Worm (Caenorhabditis elegans) whole organism, late embryonic: ENCODE data around the gene K04C2.5.

ENCODE experiments used
- C08G9.2 ChIP-seq: sonication (generic microtip); optimal IDR thresholded peaks from 2 replicates; lab custom pipeline; 2016; ENCODE audit warnings: mild to moderate bottlenecking, missing genetic modification characterization, moderate library complexity, missing compliant biosample characterization
- F13H6.1 ChIP-seq: sonication (generic microtip); optimal IDR thresholded peaks from 2 replicates; lab custom pipeline; 2016; ENCODE audit warnings: missing genetic modification characterization, missing compliant biosample characterization
- K02D7.2 ChIP-seq: sonication (generic microtip); optimal IDR thresholded peaks from 2 replicates; lab custom pipeline; 2017; ENCODE audit warnings: mild to moderate bottlenecking, missing genetic modification characterization, missing compliant biosample characterization
- T23F11.4 ChIP-seq: fragments of 200-800 bp; sonication (Bioruptor generic); optimal IDR thresholded peaks from 2 replicates; lab custom pipeline; 2018; ENCODE audit warnings: mild to moderate bottlenecking, missing genetic modification characterization, missing compliant biosample characterization
- Y22D7AL.16 ChIP-seq: sonication (generic microtip); optimal IDR thresholded peaks from 2 replicates; lab custom pipeline; 2016; ENCODE audit warnings: missing genetic modification characterization, missing compliant biosample characterization
- ahr-1 ChIP-seq: sonication (generic microtip); optimal IDR thresholded peaks from 2 replicates; lab custom pipeline; 2016; ENCODE audit warnings: missing genetic modification characterization, missing compliant biosample characterization
- ceh-18 ChIP-seq: sonication (generic microtip); optimal IDR thresholded peaks from 2 replicates; lab custom pipeline; 2016; ENCODE audit warnings: missing genetic modification characterization, missing compliant biosample characterization
- ceh-19 ChIP-seq: fragments of 200-800 bp; sonication (Bioruptor generic); optimal IDR thresholded peaks from 2 replicates; lab custom pipeline; 2018; ENCODE audit warnings: mild to moderate bottlenecking, missing genetic modification characterization, missing compliant biosample characterization
- ceh-2 ChIP-seq: sonication (generic microtip); optimal IDR thresholded peaks from 2 replicates; lab custom pipeline; 2016; ENCODE audit warnings: missing genotype, missing genetic modification characterization, missing compliant biosample characterization
- ceh-34 ChIP-seq: sonication (generic microtip); optimal IDR thresholded peaks from 2 replicates; lab custom pipeline; 2016; ENCODE audit warnings: mild to moderate bottlenecking, missing genetic modification characterization, missing compliant biosample characterization
- ceh-45 ChIP-seq: fragments of 200-800 bp; sonication (Bioruptor generic); IDR thresholded peaks from 2 replicates; pipeline ENCODE4 v1.3.6; 2022; ENCODE audit warnings: missing genetic modification reagents, missing genetic modification characterization, missing compliant biosample characterization
- ceh-48 ChIP-seq: sonication (generic microtip); optimal IDR thresholded peaks from 2 replicates; lab custom pipeline; 2016; ENCODE audit warnings: missing genetic modification characterization, inconsistent platforms, missing compliant biosample characterization
- ceh-6 ChIP-seq: fragments of 200-800 bp; sonication (Bioruptor generic); optimal IDR thresholded peaks from 2 replicates; lab custom pipeline; 2018; ENCODE audit warnings: mild to moderate bottlenecking, missing genetic modification characterization, missing compliant biosample characterization
- che-1 ChIP-seq: sonication (generic microtip); optimal IDR thresholded peaks from 2 replicates; lab custom pipeline; 2016; ENCODE audit warnings: mild to moderate bottlenecking, missing genetic modification characterization, missing compliant biosample characterization
- dmd-4 ChIP-seq: sonication (generic microtip); optimal IDR thresholded peaks from 2 replicates; lab custom pipeline; 2016; ENCODE audit warnings: borderline replicate concordance, missing genetic modification characterization, missing compliant biosample characterization
- dve-1 ChIP-seq: sonication (generic microtip); optimal IDR thresholded peaks from 2 replicates; lab custom pipeline; 2017; ENCODE audit warnings: antibody characterized with exemption, mild to moderate bottlenecking, missing genetic modification characterization, missing compliant biosample characterization
- elt-4 ChIP-seq: sonication (generic microtip); optimal IDR thresholded peaks from 2 replicates; lab custom pipeline; 2016; ENCODE audit warnings: missing genetic modification characterization, missing compliant biosample characterization
- eyg-1 ChIP-seq: sonication (generic microtip); optimal IDR thresholded peaks from 2 replicates; lab custom pipeline; 2016; ENCODE audit warnings: missing genotype, missing genetic modification characterization, missing compliant biosample characterization
- gmeb-2 ChIP-seq: sonication (generic microtip); optimal IDR thresholded peaks from 2 replicates; lab custom pipeline; 2016; ENCODE audit warnings: missing genetic modification characterization, inconsistent platforms, missing compliant biosample characterization
- hlh-13 ChIP-seq: fragments of 200-800 bp; sonication (Bioruptor generic); optimal IDR thresholded peaks from 2 replicates; lab custom pipeline; 2018; ENCODE audit warnings: mild to moderate bottlenecking, missing genetic modification characterization, missing compliant biosample characterization
- hlh-30 ChIP-seq: sonication (generic microtip); optimal IDR thresholded peaks from 2 replicates; lab custom pipeline; 2017; ENCODE audit warnings: antibody characterized with exemption, missing genetic modification characterization, missing compliant biosample characterization; ENCODE audit not compliant: insufficient read depth
- lim-6 ChIP-seq: sonication (generic microtip); optimal IDR thresholded peaks from 2 replicates; lab custom pipeline; 2016; ENCODE audit warnings: missing genetic modification characterization, missing compliant biosample characterization
- madf-2 ChIP-seq: sonication (generic microtip); optimal IDR thresholded peaks from 2 replicates; lab custom pipeline; 2017; ENCODE audit warnings: missing genetic modification characterization, missing compliant biosample characterization
- mec-3 ChIP-seq: sonication (generic microtip); optimal IDR thresholded peaks from 2 replicates; lab custom pipeline; 2016; ENCODE audit warnings: borderline replicate concordance, missing genetic modification characterization, missing compliant biosample characterization
- nhr-11 ChIP-seq: fragments of 150-350 bp; optimal IDR thresholded peaks from 2 replicates; lab custom pipeline; 2014; ENCODE audit warnings: missing biosample characterization, missing genetic modification characterization
- nhr-232 ChIP-seq: sonication (generic microtip); optimal IDR thresholded peaks from 2 replicates; lab custom pipeline; 2016; ENCODE audit warnings: missing genetic modification characterization, missing compliant biosample characterization
- npax-4 ChIP-seq: sonication (generic microtip); optimal IDR thresholded peaks from 2 replicates; lab custom pipeline; 2016; ENCODE audit warnings: missing genetic modification characterization, missing compliant biosample characterization
- odd-2 ChIP-seq: sonication (generic microtip); optimal IDR thresholded peaks from 2 replicates; lab custom pipeline; 2017; ENCODE audit warnings: antibody characterized with exemption, mild to moderate bottlenecking, missing genetic modification characterization, missing compliant biosample characterization
- pag-3 ChIP-seq: sonication (generic microtip); optimal IDR thresholded peaks from 2 replicates; lab custom pipeline; 2016; ENCODE audit warnings: missing compliant biosample characterization, missing genetic modification characterization, borderline replicate concordance
- pat-9 ChIP-seq: fragments of 200-800 bp; sonication (Bioruptor generic); optimal IDR thresholded peaks from 2 replicates; lab custom pipeline; 2018; ENCODE audit warnings: mild to moderate bottlenecking, missing genetic modification characterization, moderate library complexity, missing compliant biosample characterization
- pha-2 ChIP-seq: sonication (generic microtip); optimal IDR thresholded peaks from 2 replicates; lab custom pipeline; 2017; ENCODE audit warnings: mild to moderate bottlenecking, missing genetic modification characterization, missing compliant biosample characterization
- pha-4 ChIP-seq: fragments of 150-350 bp; optimal IDR thresholded peaks from 2 replicates; lab custom pipeline; 2018; ENCODE audit warnings: missing biosample characterization, missing genetic modification reagents, missing genetic modification characterization
- pqm-1 ChIP-seq: sonication (generic microtip); optimal IDR thresholded peaks from 2 replicates; lab custom pipeline; 2016; ENCODE audit warnings: missing genetic modification characterization, missing compliant biosample characterization
- ref-2 ChIP-seq: sonication (generic microtip); optimal IDR thresholded peaks from 2 replicates; lab custom pipeline; 2016; ENCODE audit warnings: missing genetic modification characterization, missing compliant biosample characterization
- sdc-2 ChIP-seq: sonication (generic microtip); optimal IDR thresholded peaks from 2 replicates; lab custom pipeline; 2016; ENCODE audit warnings: missing genotype, missing genetic modification characterization, missing compliant biosample characterization
- sox-2 ChIP-seq: fragments of 200-800 bp; sonication (Bioruptor generic); IDR thresholded peaks from 2 replicates; pipeline ENCODE4 v1.3.6; 2022; ENCODE audit warnings: missing genetic modification reagents, missing genetic modification characterization, missing compliant biosample characterization
- tbx-2 ChIP-seq: sonication (generic microtip); optimal IDR thresholded peaks from 2 replicates; lab custom pipeline; 2016; ENCODE audit warnings: missing genetic modification characterization, missing compliant biosample characterization
- tbx-7 ChIP-seq: sonication (generic microtip); optimal IDR thresholded peaks from 2 replicates; lab custom pipeline; 2016; ENCODE audit warnings: missing genotype, missing genetic modification characterization, missing compliant biosample characterization
- unc-3 ChIP-seq, 2 experiments: fragments of 200-800 bp in 1 of 2; sonication (Bioruptor generic) in 1 of 2; sonication (generic microtip) in 1 of 2; conservative IDR thresholded peaks in 1 of 2; optimal IDR thresholded peaks in 1 of 2; 2 replicates each; pipeline versions ENCODE4 v1.3.6 to Lab custom; 2016 to 2022; ENCODE audit warnings: missing compliant biosample characterization in 2 of 2, missing genetic modification characterization in 2 of 2, missing genetic modification reagents in 1 of 2
- unc-42 ChIP-seq: sonication (generic microtip); optimal IDR thresholded peaks from 2 replicates; lab custom pipeline; 2016; ENCODE audit warnings: missing genotype, missing genetic modification characterization, missing compliant biosample characterization
- unc-55 ChIP-seq: sonication (generic microtip); optimal IDR thresholded peaks from 2 replicates; lab custom pipeline; 2017; ENCODE audit warnings: missing biosample characterization, missing genetic modification reagents, missing genetic modification characterization
- ztf-16 ChIP-seq: sonication (generic microtip); optimal IDR thresholded peaks from 2 replicates; lab custom pipeline; 2017; ENCODE audit warnings: missing genetic modification characterization, missing compliant biosample characterization

Gene K04C2.5

DNA sequence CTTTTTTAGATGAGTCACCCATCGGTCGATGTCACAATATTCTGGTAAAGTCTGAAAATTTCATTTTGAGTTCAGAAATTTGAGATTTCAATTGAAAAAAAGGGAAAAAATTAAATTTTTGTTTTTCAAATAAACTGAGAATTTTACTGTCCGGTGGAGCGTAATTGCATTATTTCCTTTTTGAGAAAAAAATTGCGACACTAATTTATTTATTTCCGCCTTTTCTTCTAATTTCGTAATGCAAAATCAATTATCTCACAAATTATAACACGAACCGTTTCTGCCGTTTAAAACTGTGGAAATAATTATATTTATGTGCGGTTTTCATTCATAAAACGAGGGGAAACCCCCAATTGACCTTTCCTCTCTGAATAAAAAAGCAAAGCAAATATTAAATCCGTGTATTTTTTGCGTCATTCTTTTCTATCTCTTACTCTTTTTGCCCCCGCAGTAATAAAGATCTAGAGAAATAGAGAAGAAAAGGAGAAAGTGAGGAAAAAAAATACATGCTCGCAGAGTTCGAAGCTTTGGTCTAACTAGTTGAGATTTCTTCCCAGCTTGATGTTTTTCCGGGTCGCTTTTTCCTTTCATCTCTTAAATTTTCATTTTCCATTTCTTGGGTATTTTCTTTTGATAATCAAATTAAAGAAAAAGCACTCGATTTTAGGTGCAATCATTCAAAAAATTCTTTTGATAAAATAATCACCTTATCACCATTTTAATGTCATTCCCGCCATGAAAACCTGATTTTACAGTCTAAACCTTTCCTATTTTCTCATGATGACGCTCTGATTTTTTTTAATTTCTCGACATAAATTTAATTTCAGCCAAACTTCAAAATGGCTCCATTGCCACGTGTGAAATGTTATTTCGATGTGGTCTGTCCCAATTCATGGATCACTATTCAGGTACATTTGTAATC, 11.9 kb upstream of the K04C2.5 start, which contains the start of the genes brc-2 and T07E3.3:
brc-2 (minus strand) TSS at position 51 of the 922 bp plus-strand sequence.
T07E3.3 (plus strand) TSS at position 822 of the 922 bp plus-strand sequence.
- no peak for TF ChIP-seq npax-4 (tag; lab: Kevin White, UChicago)
- TF ChIP-seq unc-42, result peak; percentile 63

DNA sequence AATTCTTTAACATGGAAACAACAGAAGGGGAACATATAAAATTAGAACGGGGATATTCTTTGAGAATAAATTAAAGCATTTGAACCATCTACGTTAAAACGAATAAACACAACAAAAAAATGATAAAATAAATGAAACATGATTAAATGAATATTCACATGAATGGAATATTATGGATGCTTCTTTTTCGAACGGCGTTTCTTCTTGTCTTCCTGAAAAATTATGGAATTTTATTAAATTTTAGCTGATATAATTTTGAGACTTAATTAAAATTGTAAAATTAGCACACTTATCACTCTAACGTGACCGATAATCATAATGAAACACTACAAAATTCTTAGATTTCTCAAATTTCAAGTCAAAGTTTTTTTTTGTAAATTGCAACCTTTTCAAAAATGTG, 9.1 kb upstream of the K04C2.5 start:
- TF ChIP-seq gmeb-2 (tag; lab: Kevin White, UChicago) (no peak), sdc-2 (no peak), odd-2 (tag; lab: Kevin White, UChicago) (no peak), C08G9.2 (tag; lab: Kevin White, UChicago) (no peak), T23F11.4 (no peak), mec-3 (tag; lab: Kevin White, UChicago) (no peak), ahr-1 (tag; lab: Kevin White, UChicago) (no peak)

DNA sequence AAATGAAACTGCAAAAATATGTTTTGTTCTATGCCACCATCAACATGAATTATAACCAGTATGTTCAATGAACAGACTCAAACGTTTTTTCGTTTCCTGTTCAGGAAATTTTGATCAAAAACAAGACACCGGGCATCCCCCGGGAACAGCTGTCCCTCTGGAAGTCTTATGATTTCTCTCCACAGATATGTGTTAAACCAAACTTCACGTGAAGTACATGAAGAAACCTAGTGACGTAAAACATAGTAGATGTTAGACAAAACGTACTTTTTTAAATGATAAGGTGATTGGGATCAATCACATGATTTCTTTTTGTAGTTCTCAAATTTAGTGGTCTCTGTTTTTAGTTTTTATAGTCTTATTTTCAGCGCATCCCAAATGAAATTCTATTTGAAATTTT, 7.1 kb upstream of the K04C2.5 start:
- TF ChIP-seq ref-2 (tag; lab: Kevin White, UChicago) (no peak), ceh-6 (GFP tag; lab: Kevin White, UChicago) (no peak), F13H6.1 (tag; lab: Kevin White, UChicago) (no peak), dve-1 (no peak), ceh-45 (GFP tag; lab: Robert Waterston, UW) (no peak), ceh-2 (tag; lab: Kevin White, UChicago) (no peak), tbx-7 (tag; lab: Kevin White, UChicago) (no peak), ceh-48 (no peak), pha-2 (tag; lab: Kevin White, UChicago) (no peak), unc-3 (GFP tag; conservative IDR thresholded peaks at IDR 0.05; lab: Robert Waterston, UW) (no peak), unc-3 (tag; optimal IDR thresholded peaks at IDR 0.05; lab: Kevin White, UChicago) (no peak), elt-4 (tag; lab: Kevin White, UChicago) (no peak), pqm-1 (tag; lab: Kevin White, UChicago) (no peak), pha-4 (tag; lab: Kevin White, UChicago) (no peak), hlh-30 (tag; lab: Kevin White, UChicago) (no peak), nhr-232 (tag; lab: Kevin White, UChicago) (no peak), K02D7.2 (tag; lab: Kevin White, UChicago) (no peak), hlh-13 (GFP tag; lab: Kevin White, UChicago) (no peak)

DNA sequence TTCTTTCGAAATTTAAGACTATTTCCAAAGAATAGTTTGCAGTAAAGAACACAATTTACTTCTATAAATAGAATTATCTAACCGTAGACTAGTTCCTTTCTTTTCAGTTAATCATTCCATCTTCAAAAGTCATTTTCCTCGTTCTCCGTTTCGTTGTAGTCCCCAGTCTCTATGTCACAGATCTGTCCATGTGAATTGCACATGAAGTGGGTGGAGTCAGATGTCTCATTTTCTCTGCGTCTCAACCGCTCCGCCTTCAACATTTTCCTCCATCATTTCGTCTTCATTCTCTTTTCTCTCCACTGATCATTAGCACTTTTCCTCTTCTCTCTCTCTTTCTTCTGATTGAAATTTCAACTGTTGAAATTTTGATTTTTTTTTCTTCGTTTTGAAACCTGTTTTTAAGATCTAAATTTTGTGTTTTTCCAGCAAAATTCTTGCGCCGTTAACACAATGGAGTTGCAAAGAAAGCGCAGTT, 6.2 kb upstream of the K04C2.5 start, which contains the start of gene T07E3.4:
T07E3.4 (plus strand) TSS at position 428 of the 478 bp plus-strand sequence.
- TF ChIP-seq hlh-30 (tag; lab: Kevin White, UChicago), result no peak
- no peak for TF ChIP-seq mec-3 (tag; lab: Kevin White, UChicago)
- no peak for TF ChIP-seq Y22D7AL.16 (tag; lab: Kevin White, UChicago)
- TF ChIP-seq ceh-48, result no peak
- TF ChIP-seq lim-6 (tag; lab: Kevin White, UChicago), result no peak
- peak; percentile 28 for TF ChIP-seq ceh-18 (tag; lab: Kevin White, UChicago)
- no peak for TF ChIP-seq odd-2 (tag; lab: Kevin White, UChicago)
- no peak for TF ChIP-seq tbx-2
- no peak for TF ChIP-seq madf-2 (tag; lab: Kevin White, UChicago)
- TF ChIP-seq ztf-16 (tag; lab: Kevin White, UChicago), result no peak
- no peak for TF ChIP-seq eyg-1 (tag; lab: Kevin White, UChicago)
- TF ChIP-seq ceh-45 (GFP tag; lab: Robert Waterston, UW), result no peak
- TF ChIP-seq unc-42, result peak; percentile 35
- no peak for TF ChIP-seq unc-3 (GFP tag; conservative IDR thresholded peaks at IDR 0.05; lab: Robert Waterston, UW)
- no peak for TF ChIP-seq unc-3 (tag; optimal IDR thresholded peaks at IDR 0.05; lab: Kevin White, UChicago)
- no peak for TF ChIP-seq dmd-4
- TF ChIP-seq dve-1, result peak; percentile 24
- no peak for TF ChIP-seq ceh-34
- TF ChIP-seq pha-2 (tag; lab: Kevin White, UChicago), result no peak
- no peak for TF ChIP-seq pag-3 (tag; lab: Kevin White, UChicago)
- TF ChIP-seq che-1, result no peak
- TF ChIP-seq unc-55 (GFP tag; lab: Kevin White, UChicago), result peak; percentile 77
- TF ChIP-seq nhr-232 (tag; lab: Kevin White, UChicago), result no peak
- no peak for TF ChIP-seq ceh-19 (GFP tag; lab: Kevin White, UChicago)
- TF ChIP-seq sox-2, result no peak
- TF ChIP-seq gmeb-2 (tag; lab: Kevin White, UChicago), result no peak
- TF ChIP-seq pat-9, result no peak
- TF ChIP-seq nhr-11, result no peak
- TF ChIP-seq pqm-1 (tag; lab: Kevin White, UChicago), result no peak
